Fruit fly (Drosophila melanogaster): ENCODE measurements around the gene Prosalpha4.

The Prosalpha4 gene

dm6 chrX:16277878-16278506 lies 1.9 kb downstream of the Prosalpha4 start, which contains the start of gene eas (continued):
- TF ChIP-seq CG32772 (GFP tag; IDR thresholded peaks at IDR 0.05), result no peak
- peak; percentile 91 for TF ChIP-seq Ets65A (GFP tag)
- TF ChIP-seq ara (GFP tag; IDR thresholded peaks at IDR 0.05), result no peak
- TF ChIP-seq CG7271 (tag; optimal IDR thresholded peaks at IDR 0.05), result no peak
- TF ChIP-seq Stat92E (GFP tag; optimal IDR thresholded peaks at IDR 0.05), result no peak
- TF ChIP-seq bbx (GFP tag; IDR thresholded peaks at IDR 0.05; ENCODE audit: partially characterized antibody), result peak; percentile 70
- no peak for TF ChIP-seq fd96Cb (tag; optimal IDR thresholded peaks at IDR 0.05)
- TF ChIP-seq Atf-2 (GFP tag; optimal IDR thresholded peaks at IDR 0.05), result no peak
- peak; percentile 70 for TF ChIP-seq hb (GFP tag; IDR thresholded peaks at IDR 0.05; ENCODE audit: partially characterized antibody)
- peak; percentile 51 for TF ChIP-seq CTCF (GFP tag; optimal IDR thresholded peaks at IDR 0.05)
- no peak for TF ChIP-seq Optix (GFP tag; IDR thresholded peaks at IDR 0.05)
- no peak for TF ChIP-seq CG3163 (GFP tag; optimal IDR thresholded peaks at IDR 0.05)
- no peak for TF ChIP-seq Doc2 (GFP tag; IDR thresholded peaks at IDR 0.05)
- TF ChIP-seq bowl (GFP tag; IDR thresholded peaks at IDR 0.05), result no peak
- no peak for TF ChIP-seq ftz-f1 (GFP tag; optimal IDR thresholded peaks at IDR 0.05)
- TF ChIP-seq Ada2b (GFP tag; IDR thresholded peaks at IDR 0.05), result no peak
- no peak for TF ChIP-seq sqz (GFP tag; optimal IDR thresholded peaks at IDR 0.05)
- TF ChIP-seq seq (GFP tag; IDR thresholded peaks at IDR 0.05), result no peak
- TF ChIP-seq cas (GFP tag; IDR thresholded peaks at IDR 0.05), result no peak
- TF ChIP-seq CG9609 (GFP tag; optimal IDR thresholded peaks at IDR 0.05), result no peak
- TF ChIP-seq CG9797 (GFP tag; optimal IDR thresholded peaks at IDR 0.05), result peak; percentile 88
- no peak for TF ChIP-seq Oli (tag; optimal IDR thresholded peaks at IDR 0.05)
- TF ChIP-seq CG17359 (tag; optimal IDR thresholded peaks at IDR 0.05), result no peak
- TF ChIP-seq Hsf (GFP tag; optimal IDR thresholded peaks at IDR 0.05), result peak; percentile 10
- TF ChIP-seq CG11247 (GFP tag; IDR thresholded peaks at IDR 0.05), result no peak
- no peak for TF ChIP-seq CG14965 (GFP tag; optimal IDR thresholded peaks at IDR 0.05; ENCODE audit: borderline replicate concordance)
- no peak for TF ChIP-seq TFAM (GFP tag; optimal IDR thresholded peaks at IDR 0.05)
- peak; percentile 15 for TF ChIP-seq mam (GFP tag; optimal IDR thresholded peaks at IDR 0.05)
- no peak for TF ChIP-seq CG4282 (GFP tag; optimal IDR thresholded peaks at IDR 0.05)
- TF ChIP-seq wek (GFP tag; optimal IDR thresholded peaks at IDR 0.05), result no peak
- TF ChIP-seq CG30431 (GFP tag; optimal IDR thresholded peaks at IDR 0.05), result no peak
- TF ChIP-seq nerfin-2 (GFP tag; IDR thresholded peaks at IDR 0.05; ENCODE audit: partially characterized antibody), result peak; percentile 23; the same call in 1 of the 2 replicates
- TF ChIP-seq Elba2 (GFP tag; optimal IDR thresholded peaks at IDR 0.05), result peak; percentile 26
- TF ChIP-seq zf30C (GFP tag; optimal IDR thresholded peaks at IDR 0.05), result peak; percentile 4
- TF ChIP-seq CG2875 (GFP tag; optimal IDR thresholded peaks at IDR 0.05), result no peak
- TF ChIP-seq disco-r (GFP tag; optimal IDR thresholded peaks at IDR 0.05), result peak; percentile 27
- TF ChIP-seq Nf-YA (GFP tag; IDR thresholded peaks at IDR 0.05), result no peak
- no peak for TF ChIP-seq CkIIα-i1 (GFP tag; IDR thresholded peaks at IDR 0.05)
- no peak for TF ChIP-seq CG17912 (GFP tag; optimal IDR thresholded peaks at IDR 0.05)
- TF ChIP-seq Lpt (GFP tag; optimal IDR thresholded peaks at IDR 0.05), result no peak
- TF ChIP-seq scrt (GFP tag; optimal IDR thresholded peaks at IDR 0.05), result no peak
- TF ChIP-seq Usf (GFP tag; optimal IDR thresholded peaks at IDR 0.05), result no peak
- no peak for TF ChIP-seq tap (tag; optimal IDR thresholded peaks at IDR 0.05)
- TF ChIP-seq Xbp1 (GFP tag; optimal IDR thresholded peaks at IDR 0.05), result peak; percentile 27
- no peak for TF ChIP-seq sens-2 (GFP tag; IDR thresholded peaks at IDR 0.05)
- TF ChIP-seq ab (GFP tag; optimal IDR thresholded peaks at IDR 0.05), result no peak
- TF ChIP-seq ttk (GFP tag; IDR thresholded peaks at IDR 0.05), result no peak
- peak; percentile 27 for TF ChIP-seq chn (GFP tag; optimal IDR thresholded peaks at IDR 0.05)
- peak; percentile 72; the same call in 2 of the 3 replicates for TF ChIP-seq CG7963 (GFP tag; IDR thresholded peaks at IDR 0.05; ENCODE audit: partially characterized antibody)
- TF ChIP-seq fd3F (GFP tag; optimal IDR thresholded peaks at IDR 0.05), result no peak
- no peak for TF ChIP-seq CG1024 (GFP tag; IDR thresholded peaks at IDR 0.05)
- peak; percentile 56 for TF ChIP-seq Ets97D (GFP tag; optimal IDR thresholded peaks at IDR 0.05)
